Worm (Caenorhabditis elegans) whole organism, late embryonic: Measurements from ENCODE around the gene grd-8.

Experiments used
- F13H6.1 ChIP-seq: sonication (generic microtip); optimal IDR thresholded peaks from 2 replicates; lab custom pipeline; 2016; ENCODE audit warnings: missing genetic modification characterization, missing compliant biosample characterization
- elt-2 ChIP-seq: sonication (generic microtip); optimal IDR thresholded peaks from 2 replicates; lab custom pipeline; 2016; ENCODE audit warnings: missing genetic modification reagents, missing genetic modification characterization, missing compliant biosample characterization
- gmeb-2 ChIP-seq: sonication (generic microtip); optimal IDR thresholded peaks from 2 replicates; lab custom pipeline; 2016; ENCODE audit warnings: missing genetic modification characterization, inconsistent platforms, missing compliant biosample characterization
- lim-6 ChIP-seq: sonication (generic microtip); optimal IDR thresholded peaks from 2 replicates; lab custom pipeline; 2016; ENCODE audit warnings: missing genetic modification characterization, missing compliant biosample characterization
- nhr-11 ChIP-seq: fragments of 150-350 bp; optimal IDR thresholded peaks from 2 replicates; lab custom pipeline; 2014; ENCODE audit warnings: missing biosample characterization, missing genetic modification characterization
- pax-1 ChIP-seq: fragments of 150-350 bp; optimal IDR thresholded peaks from 2 replicates; lab custom pipeline; 2014; ENCODE audit warnings: missing biosample characterization, missing genetic modification characterization
- pha-4 ChIP-seq: fragments of 150-350 bp; optimal IDR thresholded peaks from 2 replicates; lab custom pipeline; 2018; ENCODE audit warnings: missing biosample characterization, missing genetic modification reagents, missing genetic modification characterization
- ttx-3 ChIP-seq: sonication (generic microtip); optimal IDR thresholded peaks from 2 replicates; lab custom pipeline; 2016; ENCODE audit warnings: missing genetic modification reagents, missing genetic modification characterization, missing compliant biosample characterization

DNA sequence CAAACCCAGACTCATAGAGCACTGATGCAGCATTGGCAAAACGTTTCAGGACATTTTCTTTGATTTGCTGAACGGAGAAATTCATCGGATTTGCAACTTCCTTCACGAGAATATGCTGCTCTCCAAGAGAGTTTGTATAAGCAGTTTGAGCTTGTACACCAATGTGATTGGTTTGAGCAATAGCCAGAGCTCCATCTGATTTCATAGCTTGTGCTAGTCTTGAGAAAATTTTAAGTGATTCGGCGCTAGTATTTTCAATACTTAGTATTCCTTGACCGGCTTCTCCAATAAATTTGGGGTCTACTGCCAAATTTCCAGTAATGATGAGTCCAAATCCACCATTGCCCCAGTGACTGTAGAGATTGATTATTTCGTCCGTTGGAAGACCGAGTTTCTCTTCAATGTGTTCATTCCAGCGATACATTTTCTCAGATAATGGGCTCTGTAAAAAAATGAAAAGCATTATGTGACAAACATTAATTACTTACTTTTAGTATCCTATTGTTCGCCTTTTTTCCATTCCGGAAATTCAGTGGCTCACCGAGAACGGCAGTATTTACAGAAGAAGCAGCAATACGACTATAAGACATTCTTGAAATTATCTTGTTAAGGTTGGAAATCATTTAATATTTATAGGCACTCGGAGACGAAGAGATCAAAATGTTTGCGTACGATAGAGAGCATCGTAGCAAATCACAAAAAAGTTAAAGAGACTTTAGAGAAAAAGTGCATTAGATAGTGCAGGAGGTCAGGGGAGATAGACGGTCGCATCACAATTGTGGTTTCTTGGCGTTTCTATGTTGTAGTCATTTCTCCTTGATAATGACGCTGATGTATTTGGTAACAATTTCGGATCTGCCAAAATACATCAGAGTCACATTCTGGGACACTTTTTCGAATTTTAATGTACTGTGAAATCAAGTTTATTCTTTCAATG, 32.7 kb upstream of the grd-8 start, which contains the start of gene ZK742.3:
- TF ChIP-seq ttx-3: no peak
- no peak for TF ChIP-seq F13H6.1 (tag; lab: Kevin White, UChicago)
- TF ChIP-seq pax-1 (tag; lab: Kevin White, UChicago): no peak
- TF ChIP-seq nhr-11: no peak
- no peak for TF ChIP-seq gmeb-2 (tag; lab: Kevin White, UChicago)
- TF ChIP-seq pha-4 (tag; lab: Kevin White, UChicago): no peak
- TF ChIP-seq elt-2: no peak
- TF ChIP-seq lim-6 (tag; lab: Kevin White, UChicago): no peak
